Worm (Caenorhabditis elegans): ENCODE data around the gene nspb-3.

The nspb-3 gene

ce11 chrIV:6621252-6621651 is 26.5 kb upstream of the nspb-3 start, which contains the start of gene C01B10.3:
C01B10.3 (minus strand) TSS chrIV:6621352.
- TF ChIP-seq hnd-1 (tag; optimal IDR thresholded peaks at IDR 0.05), result no peak
- no peak for TF ChIP-seq ets-7 (tag; optimal IDR thresholded peaks at IDR 0.05)
- TF ChIP-seq sea-1 (GFP tag; conservative IDR thresholded peaks at IDR 0.05), result no peak
- TF ChIP-seq pes-1 (GFP tag; IDR thresholded peaks at IDR 0.05), result no peak
- TF ChIP-seq tra-4 (tag; optimal IDR thresholded peaks at IDR 0.05), result no peak
- TF ChIP-seq B0310.2 (tag; optimal IDR thresholded peaks at IDR 0.05), result no peak
- TF ChIP-seq scrt-1 (GFP tag; IDR thresholded peaks at IDR 0.05), result no peak
- no peak for TF ChIP-seq ceh-36 (tag; optimal IDR thresholded peaks at IDR 0.05)
- no peak for TF ChIP-seq ceh-13 (GFP tag; optimal IDR thresholded peaks at IDR 0.05)
- no peak for TF ChIP-seq tbx-37 (GFP tag; conservative IDR thresholded peaks at IDR 0.05)
- no peak for TF ChIP-seq hmg-4 (GFP tag; optimal IDR thresholded peaks at IDR 0.05)
- TF ChIP-seq hmbx-1 (tag; optimal IDR thresholded peaks at IDR 0.05), result no peak
- TF ChIP-seq aly-1 (tag; optimal IDR thresholded peaks at IDR 0.05), result no peak
- no peak for TF ChIP-seq ama-1 (optimal IDR thresholded peaks at IDR 0.05)
- no peak for TF ChIP-seq F13C5.2 (tag; optimal IDR thresholded peaks at IDR 0.05)
- no peak for TF ChIP-seq flt-1 (GFP tag; IDR thresholded peaks at IDR 0.05)

DNA sequence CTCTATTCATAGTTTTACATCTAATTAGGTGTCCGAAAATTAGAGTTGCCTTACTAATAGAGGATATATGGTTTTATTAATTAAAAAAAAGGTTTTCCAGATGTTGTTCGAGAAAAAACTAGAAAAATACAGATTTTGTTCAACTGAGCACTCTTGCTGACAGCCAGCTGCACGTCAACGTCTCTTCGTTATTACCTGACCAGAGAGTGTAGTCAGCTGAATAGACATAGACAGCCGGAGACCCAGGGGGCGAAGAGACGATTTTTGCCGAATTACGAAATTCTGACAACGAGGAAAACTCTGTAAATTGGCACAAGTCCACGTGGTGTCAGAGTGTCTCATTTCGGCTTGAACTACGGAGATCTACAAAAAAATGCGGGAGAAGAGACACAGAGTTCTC is 23.8 kb upstream of the nspb-3 start:
- TF ChIP-seq tra-4 (tag; optimal IDR thresholded peaks at IDR 0.05) (no peak), ceh-36 (tag; optimal IDR thresholded peaks at IDR 0.05) (no peak), aly-1 (tag; optimal IDR thresholded peaks at IDR 0.05) (no peak), B0310.2 (tag; optimal IDR thresholded peaks at IDR 0.05) (no peak), ceh-13 (GFP tag; optimal IDR thresholded peaks at IDR 0.05) (no peak), hnd-1 (tag; optimal IDR thresholded peaks at IDR 0.05) (no peak), hmbx-1 (tag; optimal IDR thresholded peaks at IDR 0.05) (no peak), scrt-1 (GFP tag; IDR thresholded peaks at IDR 0.05) (no peak), tbx-11 (GFP tag; IDR thresholded peaks at IDR 0.05) (no peak), ets-7 (tag; optimal IDR thresholded peaks at IDR 0.05) (no peak)

ce11 chrIV:6613296-6613695 is 18.5 kb upstream of the nspb-3 start, which contains the start of gene drh-1:
drh-1 (minus strand) TSS chrIV:6613353.
- TF ChIP-seq hnd-1 (tag; optimal IDR thresholded peaks at IDR 0.05) (no peak), F13C5.2 (tag; optimal IDR thresholded peaks at IDR 0.05) (no peak), pes-1 (GFP tag; IDR thresholded peaks at IDR 0.05) (no peak), tra-4 (tag; optimal IDR thresholded peaks at IDR 0.05) (no peak), scrt-1 (GFP tag; IDR thresholded peaks at IDR 0.05) (no peak), ets-7 (tag; optimal IDR thresholded peaks at IDR 0.05) (no peak), flt-1 (GFP tag; IDR thresholded peaks at IDR 0.05) (no peak), tbx-37 (GFP tag; conservative IDR thresholded peaks at IDR 0.05) (no peak), tbx-11 (GFP tag; IDR thresholded peaks at IDR 0.05) (no peak)

- TF ChIP-seq ceh-13 (GFP tag; optimal IDR thresholded peaks at IDR 0.05) (no peak), ama-1 (optimal IDR thresholded peaks at IDR 0.05) (no peak), scrt-1 (GFP tag; IDR thresholded peaks at IDR 0.05) (no peak), hnd-1 (tag; optimal IDR thresholded peaks at IDR 0.05) (no peak), hmg-4 (GFP tag; optimal IDR thresholded peaks at IDR 0.05) (no peak), ets-7 (tag; optimal IDR thresholded peaks at IDR 0.05) (no peak), ceh-36 (tag; optimal IDR thresholded peaks at IDR 0.05) (no peak), flt-1 (GFP tag; IDR thresholded peaks at IDR 0.05) (no peak), tbx-37 (GFP tag; conservative IDR thresholded peaks at IDR 0.05) (no peak), sea-1 (GFP tag; conservative IDR thresholded peaks at IDR 0.05) (no peak), tra-4 (tag; optimal IDR thresholded peaks at IDR 0.05) (no peak), tbx-11 (GFP tag; IDR thresholded peaks at IDR 0.05) (no peak), aly-1 (tag; optimal IDR thresholded peaks at IDR 0.05) (no peak), F13C5.2 (tag; optimal IDR thresholded peaks at IDR 0.05) (no peak), hmbx-1 (tag; optimal IDR thresholded peaks at IDR 0.05) (no peak), B0310.2 (tag; optimal IDR thresholded peaks at IDR 0.05) (no peak), pes-1 (GFP tag; IDR thresholded peaks at IDR 0.05) (no peak)
Measured at ce11 chrIV:6607059-6607458, 12.3 kb upstream of the nspb-3 start.

- TF ChIP-seq aly-1 (tag; optimal IDR thresholded peaks at IDR 0.05) (no peak), hmbx-1 (tag; optimal IDR thresholded peaks at IDR 0.05) (no peak), ets-7 (tag; optimal IDR thresholded peaks at IDR 0.05) (no peak), tra-4 (tag; optimal IDR thresholded peaks at IDR 0.05) (no peak), hmg-4 (GFP tag; optimal IDR thresholded peaks at IDR 0.05) (no peak), F13C5.2 (tag; optimal IDR thresholded peaks at IDR 0.05) (no peak), tbx-11 (GFP tag; IDR thresholded peaks at IDR 0.05) (no peak), scrt-1 (GFP tag; IDR thresholded peaks at IDR 0.05) (no peak), hnd-1 (tag; optimal IDR thresholded peaks at IDR 0.05) (no peak), tbx-37 (GFP tag; conservative IDR thresholded peaks at IDR 0.05) (no peak), sea-1 (GFP tag; conservative IDR thresholded peaks at IDR 0.05) (no peak), flt-1 (GFP tag; IDR thresholded peaks at IDR 0.05) (no peak), B0310.2 (tag; optimal IDR thresholded peaks at IDR 0.05) (no peak), ceh-13 (GFP tag; optimal IDR thresholded peaks at IDR 0.05) (no peak)
Measured at ce11 chrIV:6606587-6606986, 11.8 kb upstream of the nspb-3 start.

DNA sequence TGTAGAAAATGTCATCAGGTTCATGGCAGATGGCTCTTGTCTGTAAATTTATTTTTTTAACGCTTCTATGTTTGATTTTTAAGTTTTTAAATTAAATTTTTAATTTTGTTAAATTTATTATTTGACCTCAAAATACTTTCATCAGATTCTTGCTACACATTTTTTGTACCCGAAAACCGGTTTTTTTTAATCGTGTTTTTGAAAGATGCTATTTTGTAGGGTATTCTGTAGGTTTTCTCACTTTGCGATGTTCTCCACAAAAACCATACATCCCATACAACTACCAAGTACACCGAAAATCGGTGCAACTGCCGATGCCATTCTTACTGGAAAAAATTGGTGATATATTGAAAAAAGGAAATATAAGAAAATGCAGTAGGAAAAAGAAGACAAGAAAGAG is 11.1 kb upstream of the nspb-3 start, which contains the start of gene nstp-2:
TSS of gene nstp-2 (minus strand) at position 326 of the 400 bp plus-strand sequence.
- TF ChIP-seq sea-1 (GFP tag; conservative IDR thresholded peaks at IDR 0.05), result no peak
- TF ChIP-seq ets-7 (tag; optimal IDR thresholded peaks at IDR 0.05), result no peak
- TF ChIP-seq tbx-11 (GFP tag; IDR thresholded peaks at IDR 0.05), result no peak
- TF ChIP-seq scrt-1 (GFP tag; IDR thresholded peaks at IDR 0.05), result no peak
- TF ChIP-seq aly-1 (tag; optimal IDR thresholded peaks at IDR 0.05), result no peak
- TF ChIP-seq F13C5.2 (tag; optimal IDR thresholded peaks at IDR 0.05), result no peak
- TF ChIP-seq hmbx-1 (tag; optimal IDR thresholded peaks at IDR 0.05), result no peak
- no peak for TF ChIP-seq B0310.2 (tag; optimal IDR thresholded peaks at IDR 0.05)
- TF ChIP-seq pes-1 (GFP tag; IDR thresholded peaks at IDR 0.05), result no peak
- TF ChIP-seq tra-4 (tag; optimal IDR thresholded peaks at IDR 0.05), result no peak
- TF ChIP-seq hnd-1 (tag; optimal IDR thresholded peaks at IDR 0.05), result no peak

ce11 chrIV:6603549-6603948 is 8.8 kb upstream of the nspb-3 start:
- TF ChIP-seq tra-4 (tag; optimal IDR thresholded peaks at IDR 0.05) (no peak), ceh-13 (GFP tag; optimal IDR thresholded peaks at IDR 0.05) (no peak), B0310.2 (tag; optimal IDR thresholded peaks at IDR 0.05) (no peak), tbx-37 (GFP tag; conservative IDR thresholded peaks at IDR 0.05) (no peak), pes-1 (GFP tag; IDR thresholded peaks at IDR 0.05) (no peak), ets-7 (tag; optimal IDR thresholded peaks at IDR 0.05) (no peak), flt-1 (GFP tag; IDR thresholded peaks at IDR 0.05) (no peak), ama-1 (optimal IDR thresholded peaks at IDR 0.05) (no peak), aly-1 (tag; optimal IDR thresholded peaks at IDR 0.05) (no peak), hmbx-1 (tag; optimal IDR thresholded peaks at IDR 0.05) (no peak), hmg-4 (GFP tag; optimal IDR thresholded peaks at IDR 0.05) (no peak), F13C5.2 (tag; optimal IDR thresholded peaks at IDR 0.05) (no peak), sea-1 (GFP tag; conservative IDR thresholded peaks at IDR 0.05) (no peak), scrt-1 (GFP tag; IDR thresholded peaks at IDR 0.05) (no peak)
